Fruit fly (Drosophila melanogaster) whole organism, embryonic: Measurements from ENCODE around the gene Cdc7.

Source experiments
- CG1024 ChIP-seq: fragments of 200-800 bp; sonication (Bioruptor generic); IDR thresholded peaks from 2 replicates; pipeline ENCODE4 v1.3.6; 2022; ENCODE audit warnings: missing biosample characterization, missing genetic modification characterization
- CG10959 ChIP-seq: fragments of 200-800 bp; sonication (Bioruptor generic); IDR thresholded peaks from 2 replicates; pipeline ENCODE4 v1.3.6; 2022; ENCODE audit warnings: missing biosample characterization, missing genetic modification characterization
- CG11560 ChIP-seq: fragments of 200-800 bp; sonication (Bioruptor generic); IDR thresholded peaks from 3 replicates; pipeline ENCODE4 v1.3.6; 2022; ENCODE audit warnings: missing biosample characterization, missing genetic modification characterization
- CG14667 ChIP-seq: fragments of 200-800 bp; sonication (Bioruptor generic); IDR thresholded peaks from 2 replicates; pipeline ENCODE4 v1.3.6; 2022; ENCODE audit warnings: missing biosample characterization, missing genetic modification characterization
- CG15696 ChIP-seq: fragments of 200-800 bp; sonication (Bioruptor generic); optimal IDR thresholded peaks from 2 replicates; lab custom pipeline; 2019; ENCODE audit warnings: missing biosample characterization, mild to moderate bottlenecking, missing genetic modification characterization, moderate library complexity
- CG18619 ChIP-seq: fragments of 200-800 bp; sonication (Bioruptor generic); optimal IDR thresholded peaks from 3 replicates; lab custom pipeline; 2017; ENCODE audit warnings: missing biosample characterization, mild to moderate bottlenecking, missing genetic modification characterization
- CG32767 ChIP-seq: fragments of 200-800 bp; sonication (Bioruptor generic); IDR thresholded peaks from 2 replicates; pipeline ENCODE4 v1.3.6; 2022; ENCODE audit warnings: missing biosample characterization, missing genetic modification characterization
- CG33557 ChIP-seq: fragments of 200-800 bp; sonication (Bioruptor generic); optimal IDR thresholded peaks from 2 replicates; lab custom pipeline; 2019; ENCODE audit warnings: missing biosample characterization, mild to moderate bottlenecking, missing genetic modification characterization, moderate library complexity
- CG3995 ChIP-seq: fragments of 200-800 bp; sonication (Bioruptor generic); optimal IDR thresholded peaks from 3 replicates; lab custom pipeline; 2016; ENCODE audit warnings: missing biosample characterization, missing genetic modification characterization
- CG42726 ChIP-seq: fragments of 200-800 bp; sonication (Bioruptor generic); IDR thresholded peaks from 2 replicates; pipeline ENCODE4 v1.3.6; 2022; ENCODE audit warnings: missing biosample characterization, missing genetic modification characterization; ENCODE audit not compliant: partially characterized antibody
- CG4328 ChIP-seq: fragments of 200-800 bp; sonication (Bioruptor generic); optimal IDR thresholded peaks from 3 replicates; lab custom pipeline; 2017; ENCODE audit warnings: missing biosample characterization, missing genetic modification reagents, missing genetic modification characterization
- CG4820 ChIP-seq: fragments of 200-800 bp; sonication (Bioruptor generic); optimal IDR thresholded peaks from 3 replicates; lab custom pipeline; 2016; ENCODE audit warnings: missing biosample characterization, missing genetic modification characterization
- CG6254 ChIP-seq: fragments of 200-800 bp; sonication (Bioruptor generic); optimal IDR thresholded peaks from 3 replicates; lab custom pipeline; 2017; ENCODE audit warnings: mild to moderate bottlenecking, missing biosample characterization, missing genetic modification reagents, missing genetic modification characterization
- CG7963 ChIP-seq: fragments of 200-800 bp; sonication (Bioruptor generic); IDR thresholded peaks from 3 replicates; pipeline ENCODE4 v1.3.6; 2022; ENCODE audit warnings: missing biosample characterization, missing genetic modification characterization; ENCODE audit not compliant: partially characterized antibody
- CG8359 ChIP-seq: fragments of 200-800 bp; sonication (Bioruptor generic); optimal IDR thresholded peaks from 2 replicates; lab custom pipeline; 2017; ENCODE audit warnings: missing biosample characterization, mild to moderate bottlenecking, missing genetic modification characterization, borderline replicate concordance
- CG9932 ChIP-seq: fragments of 200-800 bp; sonication (Bioruptor generic); IDR thresholded peaks from 2 replicates; pipeline ENCODE4 v1.3.6; 2022; ENCODE audit warnings: missing biosample characterization, missing genetic modification characterization
- Dll ChIP-seq: fragments of 200-800 bp; sonication (Bioruptor generic); IDR thresholded peaks from 4 replicates; pipeline ENCODE4 v1.3.6; 2022; ENCODE audit warnings: missing biosample characterization, missing genetic modification characterization; ENCODE audit not compliant: partially characterized antibody
- Elba2 ChIP-seq: fragments of 200-800 bp; sonication (Bioruptor generic); optimal IDR thresholded peaks from 3 replicates; lab custom pipeline; 2016; ENCODE audit warnings: missing biosample characterization, missing genetic modification characterization
- Ets97D ChIP-seq: fragments of 200-800 bp; sonication (Bioruptor generic); optimal IDR thresholded peaks from 3 replicates; lab custom pipeline; 2016; ENCODE audit warnings: missing biosample characterization, missing genetic modification characterization
- Hr51 ChIP-seq, 2 experiments: fragments of 200-800 bp; sonication (Bioruptor generic); optimal IDR thresholded peaks; 2 replicates in 1 of 2; 3 replicates in 1 of 2; lab custom pipeline; 2016 to 2018; ENCODE audit warnings: missing biosample characterization in 2 of 2, missing genetic modification characterization in 2 of 2, mild to moderate bottlenecking in 1 of 2, moderate library complexity in 1 of 2
- Hsf ChIP-seq: fragments of 200-800 bp; sonication (Bioruptor generic); optimal IDR thresholded peaks from 3 replicates; lab custom pipeline; 2016; ENCODE audit warnings: missing biosample characterization, missing genetic modification characterization
- Nf-YC ChIP-seq: fragments of 200-800 bp; optimal IDR thresholded peaks from 3 replicates; lab custom pipeline; 2019; ENCODE audit warnings: missing biosample characterization, mild to moderate bottlenecking, missing genetic modification characterization, moderate library complexity
- NfI ChIP-seq: fragments of 200-800 bp; sonication (Bioruptor generic); optimal IDR thresholded peaks from 3 replicates; lab custom pipeline; 2018; ENCODE audit warnings: missing biosample characterization, mild to moderate bottlenecking, missing genetic modification characterization, moderate library complexity
- Rfx ChIP-seq: fragments of 200-800 bp; sonication (Bioruptor generic); IDR thresholded peaks from 2 replicates; pipeline ENCODE4 v1.3.6; 2022; ENCODE audit warnings: missing biosample characterization, missing genetic modification characterization
- Six4 ChIP-seq: fragments of 200-800 bp; sonication (Bioruptor generic); optimal IDR thresholded peaks from 2 replicates; lab custom pipeline; 2016; ENCODE audit warnings: missing biosample characterization, missing genetic modification characterization
- Xbp1 ChIP-seq: fragments of 200-800 bp; sonication (Bioruptor generic); optimal IDR thresholded peaks from 3 replicates; lab custom pipeline; 2016; ENCODE audit warnings: missing biosample characterization, mild to moderate bottlenecking, missing genetic modification characterization
- YL-1 ChIP-seq: fragments of 200-800 bp; sonication (Bioruptor generic); optimal IDR thresholded peaks from 3 replicates; lab custom pipeline; 2017; ENCODE audit warnings: missing biosample characterization, mild to moderate bottlenecking, missing genetic modification characterization
- ara ChIP-seq: fragments of 200-800 bp; sonication (Bioruptor generic); IDR thresholded peaks from 2 replicates; pipeline ENCODE4 v1.3.6; 2022; ENCODE audit warnings: missing biosample characterization, missing genetic modification characterization
- ase ChIP-seq: fragments of 200-800 bp; sonication (Bioruptor generic); IDR thresholded peaks from 3 replicates; pipeline ENCODE4 v1.3.6; 2022; ENCODE audit warnings: missing biosample characterization, missing genetic modification characterization
- bbx ChIP-seq: fragments of 200-800 bp; sonication (Bioruptor generic); IDR thresholded peaks from 2 replicates; pipeline ENCODE4 v1.3.6; 2022; ENCODE audit warnings: missing biosample characterization, missing genetic modification characterization; ENCODE audit not compliant: partially characterized antibody
- cad ChIP-seq: fragments of >200 bp; optimal IDR thresholded peaks from 2 replicates; lab custom pipeline; 2017; ENCODE audit warnings: missing biosample characterization, missing genetic modification characterization
- dan ChIP-seq: fragments of 200-800 bp; sonication (Bioruptor generic); IDR thresholded peaks from 2 replicates; pipeline ENCODE4 v1.3.6; 2022; ENCODE audit warnings: missing biosample characterization, missing genetic modification characterization
- dm ChIP-seq: fragments of 200-800 bp; sonication (Bioruptor generic); optimal IDR thresholded peaks from 3 replicates; lab custom pipeline; 2016; ENCODE audit warnings: missing biosample characterization, missing genetic modification characterization
- fd102C ChIP-seq: fragments of 200-800 bp; sonication (Bioruptor generic); optimal IDR thresholded peaks from 2 replicates; lab custom pipeline; 2018; ENCODE audit warnings: missing biosample characterization, mild to moderate bottlenecking, missing genetic modification characterization, moderate library complexity
- ftz-f1 ChIP-seq: fragments of 200-800 bp; sonication (Bioruptor generic); optimal IDR thresholded peaks from 2 replicates; lab custom pipeline; 2016; ENCODE audit warnings: missing biosample characterization, missing genetic modification characterization
- gro ChIP-seq: fragments of 200-800 bp; sonication (Bioruptor generic); optimal IDR thresholded peaks from 2 replicates; lab custom pipeline; 2016; ENCODE audit warnings: missing biosample characterization, missing genetic modification characterization
- her ChIP-seq: fragments of 200-800 bp; sonication (Bioruptor generic); optimal IDR thresholded peaks from 2 replicates; lab custom pipeline; 2016; ENCODE audit warnings: missing biosample characterization, missing genetic modification characterization
- hth ChIP-seq: fragments of >200 bp; optimal IDR thresholded peaks from 2 replicates; lab custom pipeline; 2017; ENCODE audit warnings: inconsistent platforms
- inv ChIP-seq: fragments of 200-800 bp; sonication (Bioruptor generic); IDR thresholded peaks from 2 replicates; pipeline ENCODE4 v1.3.6; 2022; ENCODE audit warnings: missing biosample characterization, missing genetic modification characterization; ENCODE audit not compliant: partially characterized antibody
- jumu ChIP-seq: fragments of 200-800 bp; sonication (Bioruptor generic); optimal IDR thresholded peaks from 3 replicates; lab custom pipeline; 2016; ENCODE audit warnings: missing biosample characterization, missing genetic modification characterization
- lbe ChIP-seq: fragments of 200-800 bp; sonication (Bioruptor generic); optimal IDR thresholded peaks from 2 replicates; lab custom pipeline; 2016; ENCODE audit warnings: missing biosample characterization, mild to moderate bottlenecking, missing genetic modification characterization
- mld ChIP-seq: fragments of 200-800 bp; sonication (Bioruptor generic); IDR thresholded peaks from 3 replicates; pipeline ENCODE4 v1.3.6; 2022; ENCODE audit warnings: missing biosample characterization, missing genetic modification characterization; ENCODE audit not compliant: partially characterized antibody
- otp ChIP-seq: fragments of 200-800 bp; sonication (Bioruptor generic); IDR thresholded peaks from 3 replicates; pipeline ENCODE4, ENCODE4 v1.3.6; 2022; ENCODE audit warnings: missing biosample characterization, missing genetic modification characterization
- pb ChIP-seq: fragments of 200-800 bp; sonication (Bioruptor generic); optimal IDR thresholded peaks from 3 replicates; lab custom pipeline; 2016; ENCODE audit warnings: missing biosample characterization, missing genetic modification characterization
- pnt ChIP-seq: fragments of 200-800 bp; sonication (Bioruptor generic); optimal IDR thresholded peaks from 3 replicates; lab custom pipeline; 2016; ENCODE audit warnings: missing biosample characterization, missing genetic modification characterization
- psq ChIP-seq: fragments of 200-800 bp; sonication (Bioruptor generic); optimal IDR thresholded peaks from 2 replicates; lab custom pipeline; 2017; ENCODE audit warnings: missing biosample characterization, missing genetic modification characterization
- sisA ChIP-seq: fragments of 200-800 bp; sonication (Bioruptor generic); IDR thresholded peaks from 2 replicates; pipeline ENCODE4 v1.3.6; 2022; ENCODE audit warnings: missing biosample characterization, missing genetic modification characterization
- tup ChIP-seq: fragments of 200-800 bp; sonication (Bioruptor generic); optimal IDR thresholded peaks from 2 replicates; lab custom pipeline; 2016; ENCODE audit warnings: missing biosample characterization, mild to moderate bottlenecking, missing genetic modification characterization, moderate library complexity
- yki ChIP-seq: fragments of >200 bp; optimal IDR thresholded peaks from 3 replicates; lab custom pipeline; 2018
- zen2 ChIP-seq: fragments of 200-800 bp; sonication (Bioruptor generic); IDR thresholded peaks from 3 replicates; pipeline ENCODE4 v1.3.6; 2022; ENCODE audit warnings: missing biosample characterization, missing genetic modification characterization; ENCODE audit not compliant: partially characterized antibody

Gene Cdc7

dm6 chrX:6677826-6678489, 23.6 kb downstream of the Cdc7 start, which contains the start of gene Fum1 (continued):
- TF ChIP-seq gro (GFP tag; lab: Kevin White, UChicago) (peak; percentile 53), CG32767 (GFP tag; lab: Robert Waterston, UW) (no peak), yki (no peak), CG3995 (peak; percentile 36), ftz-f1 (no peak), cad (GFP tag; lab: Kevin White, UChicago) (no peak), CG18619 (GFP tag; lab: Kevin White, UChicago) (no peak), ara (GFP tag; lab: Robert Waterston, UW) (no peak), CG14667 (no peak), NfI (peak; percentile 37), ase (no peak), dm (GFP tag; lab: Kevin White, UChicago) (peak; percentile 61), inv (GFP tag; lab: Robert Waterston, UW) (peak; percentile 78), Hsf (GFP tag; lab: Kevin White, UChicago) (no peak), Xbp1 (GFP tag; lab: Kevin White, UChicago) (peak; percentile 11), hth (lab: Kevin White, UChicago) (no peak), Ets97D (GFP tag; lab: Kevin White, UChicago) (peak; percentile 4), her (GFP tag; lab: Kevin White, UChicago) (peak; percentile 28), tup (no peak), Nf-YC (tag; lab: Kevin White, UChicago) (peak; percentile 45), CG4328 (GFP tag; lab: Kevin White, UChicago) (no peak), Rfx (GFP tag; lab: Robert Waterston, UW) (no peak; the same call in 1 of the 2 replicates), CG42726 (no peak), sisA (GFP tag; lab: Robert Waterston, UW) (no peak), Six4 (GFP tag; lab: Kevin White, UChicago) (no peak), Elba2 (GFP tag; lab: Kevin White, UChicago) (no peak), dan (GFP tag; lab: Robert Waterston, UW) (no peak), CG33557 (GFP tag; lab: Kevin White, UChicago) (no peak), Dll (GFP tag; lab: Robert Waterston, UW) (peak; percentile 96), Hr51 (GFP tag; optimal IDR thresholded peaks at IDR 0.05; lab: Kevin White, UChicago) (no peak), CG4820 (GFP tag; lab: Kevin White, UChicago) (no peak), CG11560 (tag; lab: Robert Waterston, UW) (0 out of 3 replicates have a peak, but pooled peaks have one; percentile 11), CG1024 (GFP tag; lab: Robert Waterston, UW) (no peak), psq (GFP tag; lab: Kevin White, UChicago) (no peak), zen2 (GFP tag; lab: Robert Waterston, UW) (peak; percentile 64; the same call in 2 of the 3 replicates), jumu (GFP tag; lab: Kevin White, UChicago) (peak; percentile 10), CG8359 (GFP tag; lab: Kevin White, UChicago) (no peak), CG6254 (GFP tag; lab: Kevin White, UChicago) (no peak), YL-1 (GFP tag; lab: Kevin White, UChicago) (peak; percentile 29), CG10959 (GFP tag; lab: Robert Waterston, UW) (no peak), pb (GFP tag; lab: Kevin White, UChicago) (no peak), fd102C (GFP tag; lab: Kevin White, UChicago) (no peak), CG7963 (GFP tag; lab: Robert Waterston, UW) (peak; percentile 59; the same call in 2 of the 3 replicates), pnt (GFP tag; lab: Kevin White, UChicago) (no peak), CG9932 (GFP tag; lab: Robert Waterston, UW) (peak; percentile 37; the same call in 1 of the 2 replicates), CG15696 (tag; lab: Kevin White, UChicago) (no peak), otp (GFP tag; lab: Robert Waterston, UW) (no peak), mld (GFP tag; lab: Robert Waterston, UW) (no peak; the same call in 2 of the 3 replicates), bbx (GFP tag; lab: Robert Waterston, UW) (peak; percentile 84), lbe (no peak)
